Worm (Caenorhabditis elegans) whole organism, mixed stage, embryonic: ENCODE measurements around the gene H08J19.1.

Source experiments
- M03D4.4 ChIP-seq: sonication (generic microtip); optimal IDR thresholded peaks from 2 replicates; lab custom pipeline; 2017; ENCODE audit warnings: mild to moderate bottlenecking, missing genetic modification characterization, missing compliant biosample characterization
- blmp-1 ChIP-seq: fragments of 150-350 bp; optimal IDR thresholded peaks from 2 replicates; lab custom pipeline; 2014; ENCODE audit warnings: missing biosample characterization, missing genetic modification characterization
- elt-1 ChIP-seq: sonication (generic microtip); optimal IDR thresholded peaks from 2 replicates; lab custom pipeline; 2017; ENCODE audit warnings: missing genetic modification characterization, mild to moderate bottlenecking, missing compliant biosample characterization, antibody characterized with exemption, moderate library complexity, borderline replicate concordance; ENCODE audit not compliant: insufficient read depth
- elt-3 ChIP-seq: fragments of 150-350 bp; optimal IDR thresholded peaks from 2 replicates; lab custom pipeline; 2014; ENCODE audit warnings: missing biosample characterization, missing genetic modification characterization
- lin-13 ChIP-seq: fragments of 150-350 bp; optimal IDR thresholded peaks from 2 replicates; lab custom pipeline; 2014; ENCODE audit warnings: missing biosample characterization, missing genetic modification characterization
- lsy-2 ChIP-seq: fragments of 150-350 bp; optimal IDR thresholded peaks from 2 replicates; lab custom pipeline; 2014; ENCODE audit warnings: missing biosample characterization, missing genetic modification characterization
- mab-5 ChIP-seq: fragments of 150-350 bp; optimal IDR thresholded peaks from 2 replicates; lab custom pipeline; 2014; ENCODE audit warnings: missing biosample characterization, missing genetic modification characterization
- nhr-237 ChIP-seq: fragments of 150-350 bp; optimal IDR thresholded peaks from 2 replicates; lab custom pipeline; 2014; ENCODE audit warnings: missing biosample characterization, missing genetic modification characterization
- nhr-76 ChIP-seq: sonication (generic microtip); optimal IDR thresholded peaks from 2 replicates; lab custom pipeline; 2017; ENCODE audit warnings: missing biosample characterization, missing genetic modification characterization
- pha-4 ChIP-seq: fragments of 150-350 bp; optimal IDR thresholded peaks from 2 replicates; lab custom pipeline; 2018; ENCODE audit warnings: missing biosample characterization, missing genetic modification reagents, missing genetic modification characterization
- sptf-1 ChIP-seq: sonication (generic microtip); optimal IDR thresholded peaks from 2 replicates; lab custom pipeline; 2017; ENCODE audit warnings: mild to moderate bottlenecking, missing genetic modification characterization, moderate library complexity, missing compliant biosample characterization
- unc-120 ChIP-seq: sonication (generic microtip); optimal IDR thresholded peaks from 2 replicates; lab custom pipeline; 2017; ENCODE audit warnings: missing genetic modification characterization, missing compliant biosample characterization; ENCODE audit not compliant: poor library complexity, severe bottlenecking
- unc-62 ChIP-seq: fragments of 150-350 bp; optimal IDR thresholded peaks from 2 replicates; lab custom pipeline; 2014; ENCODE audit warnings: missing biosample characterization, missing genetic modification reagents, missing genetic modification characterization
- ztf-11 ChIP-seq: fragments of 150-350 bp; optimal IDR thresholded peaks from 2 replicates; lab custom pipeline; 2014; ENCODE audit warnings: missing biosample characterization, missing genetic modification characterization

DNA sequence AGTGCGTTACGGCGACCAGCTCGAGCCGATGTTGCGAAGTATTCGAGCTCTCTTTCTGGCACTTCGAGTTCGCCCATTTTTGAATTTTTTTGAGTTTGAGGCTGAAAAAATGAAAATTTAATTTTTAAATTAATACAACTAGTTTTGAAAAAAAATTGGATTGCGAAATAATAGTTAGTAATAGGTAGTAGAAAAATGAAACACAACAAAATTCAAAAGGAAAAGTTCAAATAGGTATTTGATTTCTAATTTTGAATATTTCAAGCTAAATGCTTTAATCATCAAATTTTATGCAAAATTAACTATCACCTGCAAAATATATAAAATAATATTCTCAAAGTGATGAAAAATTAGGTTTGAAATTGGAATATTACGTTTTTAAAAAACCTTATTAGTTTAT is 12.4 kb upstream of the H08J19.1 start, which contains the start of gene K09E9.4:
- TF ChIP-seq unc-62 (GFP tag; lab: Kevin White, UChicago) (no peak), nhr-76 (tag; lab: Kevin White, UChicago) (no peak), unc-120 (tag; lab: Kevin White, UChicago) (no peak), M03D4.4 (no peak), mab-5 (tag; lab: Kevin White, UChicago) (no peak), elt-3 (tag; lab: Kevin White, UChicago) (no peak), ztf-11 (tag; lab: Kevin White, UChicago) (no peak), elt-1 (tag; lab: Kevin White, UChicago) (no peak), lin-13 (tag; lab: Kevin White, UChicago) (no peak), lsy-2 (tag; lab: Kevin White, UChicago) (no peak), blmp-1 (tag; lab: Kevin White, UChicago) (no peak), pha-4 (tag; lab: Kevin White, UChicago) (no peak), sptf-1 (tag; lab: Kevin White, UChicago) (no peak), nhr-237 (no peak)
